Fruit fly (Drosophila melanogaster) whole organism, pupa: ENCODE measurements around the gene CG15765.

Source experiments
- CG10348 ChIP-seq: fragments of 200-800 bp; sonication (Bioruptor generic); IDR thresholded peaks from 2 replicates; pipeline ENCODE4 v1.3.6; 2022; ENCODE audit warnings: missing biosample characterization, missing genetic modification characterization
- CG12605 ChIP-seq: fragments of 200-800 bp; sonication (Bioruptor generic); IDR thresholded peaks from 2 replicates; pipeline ENCODE4 v1.3.6; 2022; ENCODE audit warnings: missing biosample characterization, missing genetic modification characterization
- CG13204 ChIP-seq: fragments of 200-800 bp; sonication (Bioruptor generic); optimal IDR thresholded peaks from 2 replicates; lab custom pipeline; 2018; ENCODE audit warnings: missing biosample characterization, mild to moderate bottlenecking, missing genetic modification characterization, moderate library complexity
- CG14655 ChIP-seq: fragments of 200-800 bp; sonication (Bioruptor generic); optimal IDR thresholded peaks from 3 replicates; lab custom pipeline; 2017; ENCODE audit warnings: mild to moderate bottlenecking, missing biosample characterization, missing genetic modification reagents, missing genetic modification characterization
- CG15710 ChIP-seq: fragments of 200-800 bp; sonication (Bioruptor generic); optimal IDR thresholded peaks from 2 replicates; lab custom pipeline; 2018; ENCODE audit warnings: missing biosample characterization, mild to moderate bottlenecking, missing genetic modification characterization, moderate library complexity
- CG17806 ChIP-seq: fragments of 200-800 bp; sonication (Bioruptor generic); optimal IDR thresholded peaks from 2 replicates; lab custom pipeline; 2018; ENCODE audit warnings: missing biosample characterization, mild to moderate bottlenecking, missing genetic modification characterization, moderate library complexity
- CG32121 ChIP-seq: fragments of 200-800 bp; sonication (Bioruptor generic); IDR thresholded peaks from 2 replicates; pipeline ENCODE4 v1.3.6; 2022; ENCODE audit warnings: missing biosample characterization, missing genetic modification characterization
- CG34367 ChIP-seq: fragments of 200-800 bp; sonication (Bioruptor generic); optimal IDR thresholded peaks from 2 replicates; lab custom pipeline; 2018; ENCODE audit warnings: missing biosample characterization, mild to moderate bottlenecking, missing genetic modification characterization
- CG4496 ChIP-seq: fragments of 200-800 bp; sonication (Bioruptor generic); IDR thresholded peaks from 3 replicates; pipeline ENCODE4 v1.3.6; 2022; ENCODE audit warnings: missing biosample characterization, missing genetic modification characterization
- CG8159 ChIP-seq: fragments of 200-800 bp; sonication (Bioruptor generic); optimal IDR thresholded peaks from 3 replicates; lab custom pipeline; 2018; ENCODE audit warnings: missing biosample characterization, mild to moderate bottlenecking, missing genetic modification characterization, moderate library complexity
- CG8301 ChIP-seq: fragments of 200-800 bp; sonication (Bioruptor generic); optimal IDR thresholded peaks from 2 replicates; lab custom pipeline; 2018; ENCODE audit warnings: missing biosample characterization, mild to moderate bottlenecking, missing genetic modification characterization
- EcR ChIP-seq: fragments of 200-800 bp; sonication (Bioruptor generic); optimal IDR thresholded peaks from 3 replicates; lab custom pipeline; 2019; ENCODE audit warnings: missing biosample characterization, missing genetic modification characterization, mild to moderate bottlenecking, moderate library complexity, missing genetic modification reagents
- Ets98B ChIP-seq: fragments of 200-800 bp; sonication (Bioruptor generic); IDR thresholded peaks from 2 replicates; pipeline ENCODE4 v1.3.6; 2022; ENCODE audit warnings: missing biosample characterization, missing genetic modification characterization
- Pif1A ChIP-seq: fragments of 200-800 bp; sonication (Bioruptor generic); optimal IDR thresholded peaks from 3 replicates; lab custom pipeline; 2016; ENCODE audit warnings: missing biosample characterization, missing genetic modification characterization
- Pif1B ChIP-seq: fragments of 200-800 bp; sonication (Bioruptor generic); optimal IDR thresholded peaks from 3 replicates; lab custom pipeline; 2016; ENCODE audit warnings: missing biosample characterization, missing genetic modification characterization
- Snoo ChIP-seq: fragments of 200-800 bp; sonication (Bioruptor generic); optimal IDR thresholded peaks from 3 replicates; lab custom pipeline; 2017; ENCODE audit warnings: missing biosample characterization, mild to moderate bottlenecking, missing genetic modification characterization, inconsistent platforms
- fd96Ca ChIP-seq: fragments of 200-800 bp; sonication (Bioruptor generic); IDR thresholded peaks from 3 replicates; pipeline ENCODE4 v1.3.6; 2022; ENCODE audit warnings: missing biosample characterization, missing genetic modification characterization
- gl ChIP-seq: fragments of 200-800 bp; sonication (Bioruptor generic); optimal IDR thresholded peaks from 2 replicates; lab custom pipeline; 2018; ENCODE audit warnings: missing biosample characterization, mild to moderate bottlenecking, missing genetic modification characterization
- rn ChIP-seq: fragments of 200-800 bp; sonication (Bioruptor generic); IDR thresholded peaks from 2 replicates; pipeline ENCODE4 v1.3.6; 2022; ENCODE audit warnings: missing biosample characterization, missing genetic modification characterization

CG15765 gene

DNA sequence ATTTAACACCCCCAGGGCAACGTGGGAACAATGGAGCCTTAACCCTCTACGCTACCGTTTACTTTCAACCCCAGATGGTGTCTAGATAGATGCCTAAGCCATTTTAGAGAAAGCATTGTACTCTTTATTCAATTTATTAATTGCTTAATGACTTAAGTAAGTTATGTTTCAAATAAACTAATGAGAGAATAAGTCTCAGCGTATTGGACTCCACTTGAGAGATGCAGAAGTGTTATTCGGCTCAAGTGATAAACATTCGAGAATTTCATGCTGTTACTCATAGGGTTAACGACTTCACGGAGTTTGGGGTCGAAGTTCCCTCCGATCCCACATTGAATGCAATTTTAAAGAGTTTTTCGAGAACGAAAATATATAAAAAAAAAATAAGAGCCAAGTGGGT lies 69.9 kb downstream of the CG15765 start:
- TF ChIP-seq CG13204 (no peak), Pif1B (GFP tag; lab: Kevin White, UChicago) (no peak), CG12605 (GFP tag; lab: Robert Waterston, UW) (no peak), CG15710 (tag; lab: Kevin White, UChicago) (peak; percentile 10), CG4496 (no peak), Pif1A (GFP tag; lab: Kevin White, UChicago) (peak; percentile 43), fd96Ca (no peak), CG8301 (tag; lab: Kevin White, UChicago) (no peak), gl (tag; lab: Kevin White, UChicago) (no peak), rn (GFP tag; lab: Robert Waterston, UW) (no peak), CG34367 (tag; lab: Kevin White, UChicago) (no peak), CG17806 (tag; lab: Kevin White, UChicago) (no peak), CG10348 (GFP tag; lab: Robert Waterston, UW) (no peak), CG8159 (peak; percentile 38), CG14655 (GFP tag; lab: Kevin White, UChicago) (no peak), EcR (GFP tag; lab: Kevin White, UChicago) (peak; percentile 36)
- TF ChIP-seq, all 21 proteins: peak for 4

dm6 chrX:5888933-5889332 lies 70.6 kb downstream of the CG15765 start:
- TF ChIP-seq CG14655 (GFP tag; lab: Kevin White, UChicago) (no peak), Snoo (tag; lab: Kevin White, UChicago) (no peak), CG8301 (tag; lab: Kevin White, UChicago) (no peak), Pif1A (GFP tag; lab: Kevin White, UChicago) (no peak), gl (tag; lab: Kevin White, UChicago) (no peak), CG10348 (GFP tag; lab: Robert Waterston, UW) (no peak), CG32121 (no peak), CG13204 (no peak), CG34367 (tag; lab: Kevin White, UChicago) (no peak), Ets98B (GFP tag; lab: Robert Waterston, UW) (no peak), CG17806 (tag; lab: Kevin White, UChicago) (no peak), CG4496 (no peak)
